Worm (Caenorhabditis elegans) whole organism, late embryonic: ENCODE results near the gene cul-1.

Source experiments
- ama-1 ChIP-seq: fragments of 150-350 bp; optimal IDR thresholded peaks from 2 replicates; lab custom pipeline; 2014
- ceh-22 ChIP-seq: sonication (generic microtip); optimal IDR thresholded peaks from 2 replicates; lab custom pipeline; 2017; ENCODE audit warnings: missing biosample characterization, missing genetic modification characterization
- ceh-45 ChIP-seq: fragments of 200-800 bp; sonication (Bioruptor generic); IDR thresholded peaks from 2 replicates; pipeline ENCODE4 v1.3.6; 2022; ENCODE audit warnings: missing genetic modification reagents, missing genetic modification characterization, missing compliant biosample characterization
- elt-2 ChIP-seq: sonication (generic microtip); optimal IDR thresholded peaks from 2 replicates; lab custom pipeline; 2016; ENCODE audit warnings: missing genetic modification reagents, missing genetic modification characterization, missing compliant biosample characterization
- fkh-10 ChIP-seq: fragments of 150-350 bp; optimal IDR thresholded peaks from 2 replicates; lab custom pipeline; 2014; ENCODE audit warnings: missing biosample characterization, missing genetic modification reagents, missing genetic modification characterization
- madf-2 ChIP-seq: sonication (generic microtip); optimal IDR thresholded peaks from 2 replicates; lab custom pipeline; 2017; ENCODE audit warnings: missing genetic modification characterization, missing compliant biosample characterization
- nfya-1 ChIP-seq: sonication (generic microtip); optimal IDR thresholded peaks from 2 replicates; lab custom pipeline; 2017; ENCODE audit warnings: missing genetic modification characterization, mild to moderate bottlenecking, missing compliant biosample characterization, antibody characterized with exemption, moderate library complexity
- pha-4 ChIP-seq: fragments of 150-350 bp; optimal IDR thresholded peaks from 2 replicates; lab custom pipeline; 2018; ENCODE audit warnings: missing biosample characterization, missing genetic modification reagents, missing genetic modification characterization
- ref-2 ChIP-seq: sonication (generic microtip); optimal IDR thresholded peaks from 2 replicates; lab custom pipeline; 2016; ENCODE audit warnings: missing genetic modification characterization, missing compliant biosample characterization
- ttx-3 ChIP-seq: sonication (generic microtip); optimal IDR thresholded peaks from 2 replicates; lab custom pipeline; 2016; ENCODE audit warnings: missing genetic modification reagents, missing genetic modification characterization, missing compliant biosample characterization
- zip-5 ChIP-seq: sonication (generic microtip); optimal IDR thresholded peaks from 2 replicates; lab custom pipeline; 2016; ENCODE audit warnings: missing genetic modification characterization, missing compliant biosample characterization

ce11 chrIII:10451012-10451411 is 20.0 kb upstream of the cul-1 start, which contains the start of gene H04D03.4:
- no peak for TF ChIP-seq ttx-3
- TF ChIP-seq zip-5 (tag; lab: Kevin White, UChicago) = no peak
- no peak for TF ChIP-seq pha-4 (tag; lab: Kevin White, UChicago)
- TF ChIP-seq madf-2 (tag; lab: Kevin White, UChicago) = no peak
- no peak for TF ChIP-seq elt-2
- no peak for TF ChIP-seq ceh-22
- no peak for TF ChIP-seq ceh-45 (GFP tag; lab: Robert Waterston, UW)
- no peak for TF ChIP-seq ref-2 (tag; lab: Kevin White, UChicago)
- no peak for TF ChIP-seq ama-1 (lab: Kevin White, UChicago)
- no peak for TF ChIP-seq fkh-10
- no peak for TF ChIP-seq nfya-1 (tag; lab: Kevin White, UChicago)
